Fruit fly (Drosophila melanogaster): Measurements from ENCODE around the gene mex1.

Gene mex1

dm6 chr3L:15514405-15514804 is 5.0 kb downstream of the mex1 start (continued):
- TF ChIP-seq CG12219 (GFP tag; optimal IDR thresholded peaks at IDR 0.05) (no peak), CG3847 (GFP tag; IDR thresholded peaks at IDR 0.05) (no peak), gce (GFP tag; IDR thresholded peaks at IDR 0.05) (no peak), CG7839 (tag; optimal IDR thresholded peaks at IDR 0.05) (no peak), jigr1 (GFP tag; IDR thresholded peaks at IDR 0.05) (no peak), MBD-R2 (GFP tag; IDR thresholded peaks at IDR 0.05) (no peak), CG9932 (GFP tag; IDR thresholded peaks at IDR 0.05) (no peak), Eip74EF (GFP tag; optimal IDR thresholded peaks at IDR 0.05) (no peak), CG4617 (GFP tag; optimal IDR thresholded peaks at IDR 0.05; ENCODE audit: borderline replicate concordance) (no peak), luna (GFP tag; optimal IDR thresholded peaks at IDR 0.05) (no peak), CG11398 (GFP tag; optimal IDR thresholded peaks at IDR 0.05) (no peak), CG4282 (GFP tag; optimal IDR thresholded peaks at IDR 0.05) (no peak), CG12744 (GFP tag; optimal IDR thresholded peaks at IDR 0.05) (no peak), CG15479 (GFP tag; optimal IDR thresholded peaks at IDR 0.05) (no peak), CG34224 (GFP tag; IDR thresholded peaks at IDR 0.05; ENCODE audit: partially characterized antibody) (peak; percentile 55; the same call in 2 of the 3 replicates), CG12104 (GFP tag; optimal IDR thresholded peaks at IDR 0.05) (no peak), Ets97D (GFP tag; optimal IDR thresholded peaks at IDR 0.05) (no peak), CG15601 (tag; optimal IDR thresholded peaks at IDR 0.05) (no peak), Lhr (GFP tag; optimal IDR thresholded peaks at IDR 0.05) (no peak), NFAT (GFP tag; IDR thresholded peaks at IDR 0.05) (no peak), CG1832 (GFP tag; optimal IDR thresholded peaks at IDR 0.05) (peak; percentile 82), CG16815 (GFP tag; optimal IDR thresholded peaks at IDR 0.05) (no peak), CG11696 (GFP tag; IDR thresholded peaks at IDR 0.05) (no peak), HLH54F (GFP tag; optimal IDR thresholded peaks at IDR 0.05) (no peak), Dll (GFP tag; IDR thresholded peaks at IDR 0.05; ENCODE audit: partially characterized antibody) (peak; percentile 61), CG10431 (GFP tag; optimal IDR thresholded peaks at IDR 0.05) (no peak), Trl (optimal IDR thresholded peaks at IDR 0.05) (peak; percentile 94 to 97), Trl (GFP tag; optimal IDR thresholded peaks at IDR 0.05) (peak; percentile 17), tna (GFP tag; IDR thresholded peaks at IDR 0.05; ENCODE audit: partially characterized antibody) (peak; percentile 11; the same call in 1 of the 2 replicates), CrebB (tag; optimal IDR thresholded peaks at IDR 0.05) (no peak), sqz (GFP tag; optimal IDR thresholded peaks at IDR 0.05) (peak; percentile 49), CG30403 (GFP tag; optimal IDR thresholded peaks at IDR 0.05) (no peak), Fer1 (GFP tag; optimal IDR thresholded peaks at IDR 0.05) (peak; percentile 12), CG2712 (tag; optimal IDR thresholded peaks at IDR 0.05) (no peak), jumu (GFP tag; optimal IDR thresholded peaks at IDR 0.05) (no peak), CG3995 (GFP tag; optimal IDR thresholded peaks at IDR 0.05) (no peak), nerfin-1 (tag; optimal IDR thresholded peaks at IDR 0.05) (no peak), pfk (GFP tag; optimal IDR thresholded peaks at IDR 0.05) (no peak), CG14050 (GFP tag; IDR thresholded peaks at IDR 0.05) (no peak), CG12071 (GFP tag; optimal IDR thresholded peaks at IDR 0.05) (peak; percentile 23), hb (GFP tag; IDR thresholded peaks at IDR 0.05; ENCODE audit: partially characterized antibody) (no peak), dm (GFP tag; optimal IDR thresholded peaks at IDR 0.05) (peak; percentile 17), Sox100B (GFP tag; optimal IDR thresholded peaks at IDR 0.05) (no peak), bigmax (GFP tag; optimal IDR thresholded peaks at IDR 0.05) (no peak), CG17328 (GFP tag; IDR thresholded peaks at IDR 0.05) (no peak), CG11093 (GFP tag; IDR thresholded peaks at IDR 0.05) (no peak), ac (GFP tag; optimal IDR thresholded peaks at IDR 0.05) (no peak), C15 (GFP tag; IDR thresholded peaks at IDR 0.05) (no peak), Dip3 (GFP tag; optimal IDR thresholded peaks at IDR 0.05) (no peak), CG8290 (GFP tag; optimal IDR thresholded peaks at IDR 0.05) (peak; percentile 6), CG8290 (tag; optimal IDR thresholded peaks at IDR 0.05) (peak in 1 of 2 experiments; percentile 19), corto (GFP tag; optimal IDR thresholded peaks at IDR 0.05) (no peak)

Measured in whole organism, embryonic.